Fruit fly (Drosophila melanogaster): ENCODE measurements around the gene CG10621.

DNA sequence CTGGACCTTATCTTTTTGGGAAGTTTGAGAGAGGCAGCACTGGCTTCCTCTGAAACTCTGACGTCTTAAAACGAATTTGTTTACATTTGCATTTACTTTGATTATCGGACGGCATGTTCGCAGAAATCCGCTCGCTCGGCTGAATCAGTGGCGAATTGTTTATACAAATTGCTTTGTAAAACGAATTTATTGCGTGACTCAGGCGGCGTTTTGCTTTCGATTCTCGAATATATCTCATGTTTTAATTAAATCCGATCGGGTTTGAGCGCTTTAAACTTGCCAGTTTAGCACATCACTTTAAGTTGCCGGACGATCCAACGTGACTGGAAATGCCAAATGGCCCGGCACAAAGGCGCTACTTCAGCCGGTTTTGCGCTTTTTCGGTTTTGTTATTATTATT is 29.9 kb upstream of the CG10621 start:
- TF ChIP-seq sage (GFP tag; optimal IDR thresholded peaks at IDR 0.05): no peak
- no peak for TF ChIP-seq usp (GFP tag; optimal IDR thresholded peaks at IDR 0.05)
